Fruit fly (Drosophila melanogaster) whole organism, embryonic: Measurements from ENCODE around the gene Sry-alpha.

Source experiments
- Atf-2 ChIP-seq: fragments of 200-800 bp; sonication (Bioruptor generic); optimal IDR thresholded peaks from 2 replicates; lab custom pipeline; 2016; ENCODE audit warnings: missing biosample characterization, missing genetic modification characterization
- CG10267 ChIP-seq: fragments of 200-800 bp; sonication (Bioruptor generic); optimal IDR thresholded peaks from 2 replicates; lab custom pipeline; 2018; ENCODE audit warnings: missing biosample characterization, mild to moderate bottlenecking, missing genetic modification characterization, moderate library complexity
- CG10462 ChIP-seq: fragments of 200-800 bp; sonication (Bioruptor generic); optimal IDR thresholded peaks from 2 replicates; lab custom pipeline; 2016; ENCODE audit warnings: missing biosample characterization, missing genetic modification characterization
- CG11398 ChIP-seq: fragments of 200-800 bp; sonication (Bioruptor generic); optimal IDR thresholded peaks from 2 replicates; lab custom pipeline; 2016; ENCODE audit warnings: missing biosample characterization, missing genetic modification characterization
- CG11723 ChIP-seq: fragments of 200-800 bp; sonication (Bioruptor generic); optimal IDR thresholded peaks from 2 replicates; lab custom pipeline; 2017; ENCODE audit warnings: missing biosample characterization, mild to moderate bottlenecking, missing genetic modification characterization
- CG14014 ChIP-seq: fragments of 200-800 bp; sonication (Bioruptor generic); IDR thresholded peaks from 2 replicates; pipeline ENCODE4 v1.3.6; 2022; ENCODE audit warnings: missing biosample characterization, missing genetic modification characterization
- CG14860 ChIP-seq: fragments of 200-800 bp; sonication (Bioruptor generic); IDR thresholded peaks from 3 replicates; pipeline ENCODE4 v1.3.6; 2022; ENCODE audit warnings: missing biosample characterization, missing genetic modification characterization; ENCODE audit not compliant: partially characterized antibody
- CG17385 ChIP-seq: fragments of 200-800 bp; sonication (Bioruptor generic); optimal IDR thresholded peaks from 3 replicates; lab custom pipeline; 2018; ENCODE audit warnings: missing biosample characterization, mild to moderate bottlenecking, missing genetic modification characterization
- CG17912 ChIP-seq: fragments of 200-800 bp; sonication (Bioruptor generic); optimal IDR thresholded peaks from 2 replicates; lab custom pipeline; 2018; ENCODE audit warnings: missing biosample characterization, mild to moderate bottlenecking, missing genetic modification characterization
- CG1792 ChIP-seq: fragments of 200-800 bp; sonication (Bioruptor generic); optimal IDR thresholded peaks from 2 replicates; lab custom pipeline; 2016; ENCODE audit warnings: missing biosample characterization, missing genetic modification characterization
- CG2199 ChIP-seq: fragments of 200-800 bp; sonication (Bioruptor generic); IDR thresholded peaks from 3 replicates; pipeline ENCODE4 v1.3.6; 2022; ENCODE audit warnings: missing biosample characterization, missing genetic modification characterization
- CG2202 ChIP-seq: fragments of 200-800 bp; sonication (Bioruptor generic); optimal IDR thresholded peaks from 2 replicates; lab custom pipeline; 2018; ENCODE audit warnings: missing biosample characterization, mild to moderate bottlenecking, missing genetic modification characterization
- CG31388 ChIP-seq: fragments of 200-800 bp; sonication (Bioruptor generic); optimal IDR thresholded peaks from 2 replicates; lab custom pipeline; 2016; ENCODE audit warnings: missing biosample characterization, missing genetic modification characterization
- CG32767 ChIP-seq: fragments of 200-800 bp; sonication (Bioruptor generic); IDR thresholded peaks from 2 replicates; pipeline ENCODE4 v1.3.6; 2022; ENCODE audit warnings: missing biosample characterization, missing genetic modification characterization
- CG3726 ChIP-seq: fragments of 200-800 bp; sonication (Bioruptor generic); IDR thresholded peaks from 3 replicates; pipeline ENCODE4, ENCODE4 v1.3.6; 2022; ENCODE audit warnings: missing biosample characterization, missing genetic modification characterization
- CG4282 ChIP-seq: fragments of 200-800 bp; sonication (Bioruptor generic); optimal IDR thresholded peaks from 2 replicates; lab custom pipeline; 2016; ENCODE audit warnings: missing biosample characterization, missing genetic modification characterization
- CG6683 ChIP-seq: fragments of 200-800 bp; sonication (Bioruptor generic); optimal IDR thresholded peaks from 2 replicates; lab custom pipeline; 2017; ENCODE audit warnings: missing biosample characterization, mild to moderate bottlenecking, missing genetic modification characterization, missing genetic modification reagents
- CG6854 ChIP-seq: fragments of 200-800 bp; sonication (Bioruptor generic); optimal IDR thresholded peaks from 3 replicates; lab custom pipeline; 2017; ENCODE audit warnings: missing biosample characterization, mild to moderate bottlenecking, missing genetic modification characterization
- CG8359 ChIP-seq: fragments of 200-800 bp; sonication (Bioruptor generic); optimal IDR thresholded peaks from 2 replicates; lab custom pipeline; 2017; ENCODE audit warnings: missing biosample characterization, mild to moderate bottlenecking, missing genetic modification characterization, borderline replicate concordance
- Doc2 ChIP-seq: fragments of 200-800 bp; sonication (Bioruptor generic); IDR thresholded peaks from 2 replicates; pipeline ENCODE4 v1.3.6; 2022; ENCODE audit warnings: missing biosample characterization, missing genetic modification characterization
- Elba2 ChIP-seq: fragments of 200-800 bp; sonication (Bioruptor generic); optimal IDR thresholded peaks from 3 replicates; lab custom pipeline; 2016; ENCODE audit warnings: missing biosample characterization, missing genetic modification characterization
- Hsf ChIP-seq: fragments of 200-800 bp; sonication (Bioruptor generic); optimal IDR thresholded peaks from 3 replicates; lab custom pipeline; 2016; ENCODE audit warnings: missing biosample characterization, missing genetic modification characterization
- Max ChIP-seq: fragments of 200-800 bp; sonication (Bioruptor generic); optimal IDR thresholded peaks from 2 replicates; lab custom pipeline; 2016; ENCODE audit warnings: missing biosample characterization, mild to moderate bottlenecking, missing genetic modification characterization
- Meics ChIP-seq: fragments of 200-800 bp; sonication (Bioruptor generic); optimal IDR thresholded peaks from 2 replicates; lab custom pipeline; 2017; ENCODE audit warnings: missing biosample characterization, mild to moderate bottlenecking, missing genetic modification characterization
- Mes4 ChIP-seq: fragments of 200-800 bp; sonication (Bioruptor generic); optimal IDR thresholded peaks from 2 replicates; lab custom pipeline; 2016; ENCODE audit warnings: missing biosample characterization, missing genetic modification characterization
- NC2α ChIP-seq: fragments of 200-800 bp; sonication (Bioruptor generic); optimal IDR thresholded peaks from 2 replicates; lab custom pipeline; 2016; ENCODE audit warnings: missing biosample characterization, missing genetic modification characterization
- Sry-δ ChIP-seq: fragments of 200-800 bp; sonication (Bioruptor generic); optimal IDR thresholded peaks from 2 replicates; lab custom pipeline; 2016; ENCODE audit warnings: missing biosample characterization, missing genetic modification characterization
- ap ChIP-seq: fragments of 200-800 bp; sonication (Bioruptor generic); IDR thresholded peaks from 2 replicates; pipeline ENCODE4 v1.3.6; 2022; ENCODE audit warnings: missing biosample characterization, missing genetic modification characterization
- cg ChIP-seq: fragments of 200-800 bp; sonication (Bioruptor generic); optimal IDR thresholded peaks from 3 replicates; lab custom pipeline; 2019; ENCODE audit warnings: missing biosample characterization, mild to moderate bottlenecking, missing genetic modification characterization, moderate library complexity
- corto ChIP-seq: fragments of 200-800 bp; sonication (Bioruptor generic); optimal IDR thresholded peaks from 2 replicates; lab custom pipeline; 2016; ENCODE audit warnings: missing biosample characterization, mild to moderate bottlenecking, missing genetic modification characterization, moderate library complexity
- dpn ChIP-seq, 2 experiments: fragments of 200-800 bp; sonication (Bioruptor generic); optimal IDR thresholded peaks; 3 replicates each; lab custom pipeline; 2016; ENCODE audit warnings: missing biosample characterization in 2 of 2, missing genetic modification characterization in 2 of 2
- gsb ChIP-seq: fragments of 200-800 bp; sonication (Bioruptor generic); IDR thresholded peaks from 2 replicates; pipeline ENCODE4 v1.3.6; 2022; ENCODE audit warnings: missing biosample characterization, missing genetic modification characterization
- ham ChIP-seq: fragments of 200-800 bp; sonication (Bioruptor generic); IDR thresholded peaks from 2 replicates; pipeline ENCODE4 v1.3.6; 2022; ENCODE audit warnings: missing biosample characterization, missing genetic modification characterization
- hb ChIP-seq: fragments of 200-800 bp; sonication (Bioruptor generic); IDR thresholded peaks from 3 replicates; pipeline ENCODE4 v1.3.6; 2022; ENCODE audit warnings: missing biosample characterization, missing genetic modification characterization; ENCODE audit not compliant: partially characterized antibody
- her ChIP-seq: fragments of 200-800 bp; sonication (Bioruptor generic); optimal IDR thresholded peaks from 2 replicates; lab custom pipeline; 2016; ENCODE audit warnings: missing biosample characterization, missing genetic modification characterization
- hkb ChIP-seq, 2 experiments: fragments of 200-800 bp in 1 of 2; fragments of >200 bp in 1 of 2; sonication (Bioruptor generic) in 1 of 2; IDR thresholded peaks in 1 of 2; optimal IDR thresholded peaks in 1 of 2; 2 replicates each; pipeline versions ENCODE4 v1.3.6 to Lab custom; 2017 to 2022; ENCODE audit warnings: missing biosample characterization in 1 of 2, missing genetic modification characterization in 1 of 2
- ind ChIP-seq: fragments of 200-800 bp; sonication (Bioruptor generic); optimal IDR thresholded peaks from 3 replicates; lab custom pipeline; 2016; ENCODE audit warnings: missing biosample characterization, missing genetic modification characterization
- kni ChIP-seq: fragments of 200-800 bp; sonication (Bioruptor generic); optimal IDR thresholded peaks from 3 replicates; lab custom pipeline; 2017; ENCODE audit warnings: mild to moderate bottlenecking, missing biosample characterization, missing genetic modification reagents, missing genetic modification characterization
- mam ChIP-seq: fragments of 200-800 bp; sonication (Bioruptor generic); optimal IDR thresholded peaks from 3 replicates; lab custom pipeline; 2016; ENCODE audit warnings: missing biosample characterization, missing genetic modification characterization
- nmo ChIP-seq: fragments of 200-800 bp; sonication (Bioruptor generic); optimal IDR thresholded peaks from 2 replicates; lab custom pipeline; 2018; ENCODE audit warnings: missing biosample characterization, mild to moderate bottlenecking, missing genetic modification characterization, moderate library complexity
- odd ChIP-seq: fragments of 200-800 bp; sonication (Bioruptor generic); optimal IDR thresholded peaks from 2 replicates; lab custom pipeline; 2017; ENCODE audit warnings: missing biosample characterization, mild to moderate bottlenecking, missing genetic modification characterization
- p53 ChIP-seq: fragments of 200-800 bp; sonication (Bioruptor generic); optimal IDR thresholded peaks from 2 replicates; lab custom pipeline; 2016; ENCODE audit warnings: missing biosample characterization, missing genetic modification characterization
- pb ChIP-seq: fragments of 200-800 bp; sonication (Bioruptor generic); optimal IDR thresholded peaks from 3 replicates; lab custom pipeline; 2016; ENCODE audit warnings: missing biosample characterization, missing genetic modification characterization
- scrt ChIP-seq: fragments of 200-800 bp; sonication (Bioruptor generic); optimal IDR thresholded peaks from 2 replicates; lab custom pipeline; 2018; ENCODE audit warnings: missing biosample characterization, mild to moderate bottlenecking, missing genetic modification characterization, moderate library complexity
- shn ChIP-seq: fragments of 200-800 bp; sonication (Bioruptor generic); optimal IDR thresholded peaks from 3 replicates; lab custom pipeline; 2016; ENCODE audit warnings: missing biosample characterization, missing genetic modification characterization
- ssp ChIP-seq: fragments of 200-800 bp; sonication (Bioruptor generic); IDR thresholded peaks from 2 replicates; pipeline ENCODE4 v1.3.6; 2022; ENCODE audit warnings: missing biosample characterization, missing genetic modification characterization
- stwl ChIP-seq: fragments of 200-800 bp; sonication (Bioruptor generic); optimal IDR thresholded peaks from 3 replicates; lab custom pipeline; 2018; ENCODE audit warnings: missing biosample characterization, mild to moderate bottlenecking, missing genetic modification characterization, moderate library complexity
- tap ChIP-seq: fragments of 200-800 bp; optimal IDR thresholded peaks from 3 replicates; lab custom pipeline; 2019; ENCODE audit warnings: missing biosample characterization, mild to moderate bottlenecking, missing genetic modification characterization, moderate library complexity
- twi ChIP-seq: fragments of 200-800 bp; optimal IDR thresholded peaks from 2 replicates; lab custom pipeline; 2019; ENCODE audit warnings: missing biosample characterization, mild to moderate bottlenecking, missing genetic modification characterization, moderate library complexity
- zen ChIP-seq: fragments of 200-800 bp; sonication (Bioruptor generic); optimal IDR thresholded peaks from 3 replicates; lab custom pipeline; 2018; ENCODE audit warnings: missing biosample characterization, mild to moderate bottlenecking, missing genetic modification characterization, moderate library complexity
- zfh2 ChIP-seq: fragments of 200-800 bp; sonication (Bioruptor generic); optimal IDR thresholded peaks from 2 replicates; lab custom pipeline; 2016; ENCODE audit warnings: missing biosample characterization, missing genetic modification characterization

Gene Sry-alpha

dm6 chr3R:30092700-30093044 lies 53.2 kb downstream of the Sry-alpha start:
- TF ChIP-seq Hsf: peak; percentile 88
- TF ChIP-seq CG4282 (GFP tag; lab: Kevin White, UChicago): peak; percentile 67
- peak; percentile 81 for TF ChIP-seq CG32767 (GFP tag; lab: Robert Waterston, UW)
- peak; percentile 87 for TF ChIP-seq ind (GFP tag; lab: Kevin White, UChicago)
- TF ChIP-seq Max (GFP tag; lab: Kevin White, UChicago): peak; percentile 73
- TF ChIP-seq tap: peak; percentile 84
- peak; percentile 89 for TF ChIP-seq CG14014 (GFP tag; lab: Robert Waterston, UW)
- TF ChIP-seq Sry-δ (GFP tag; lab: Kevin White, UChicago): peak; percentile 49
- TF ChIP-seq p53 (GFP tag; lab: Kevin White, UChicago): peak; percentile 26
- TF ChIP-seq cg (GFP tag; lab: Kevin White, UChicago): no peak
- TF ChIP-seq CG10462 (GFP tag; lab: Kevin White, UChicago): peak; percentile 46
- TF ChIP-seq CG11398: peak; percentile 73
- peak; percentile 78 for TF ChIP-seq ap
- no peak for TF ChIP-seq Elba2
- peak; percentile 78 for TF ChIP-seq scrt
- TF ChIP-seq CG10267 (tag; lab: Kevin White, UChicago): peak; percentile 78
- TF ChIP-seq hkb (optimal IDR thresholded peaks at IDR 0.05; lab: Kevin White, UChicago): no peak
- peak; percentile 92 for TF ChIP-seq hkb (GFP tag; IDR thresholded peaks at IDR 0.05; lab: Robert Waterston, UW)
- peak; percentile 86 for TF ChIP-seq pb (GFP tag; lab: Kevin White, UChicago)
- TF ChIP-seq dpn (GFP tag; optimal IDR thresholded peaks at IDR 0.05; lab: Kevin White, UChicago): peak; percentile 87 to 88
- TF ChIP-seq Atf-2 (GFP tag; lab: Kevin White, UChicago): peak; percentile 86
- peak; percentile 84 for TF ChIP-seq CG17385 (GFP tag; lab: Kevin White, UChicago)
- peak; percentile 59 for TF ChIP-seq CG2202 (tag; lab: Kevin White, UChicago)
- peak; percentile 80; the same call in 1 of the 2 replicates for TF ChIP-seq ham
- TF ChIP-seq odd: peak; percentile 68
- TF ChIP-seq CG3726 (GFP tag; lab: Robert Waterston, UW): peak; percentile 75; the same call in 2 of the 3 replicates
- TF ChIP-seq kni (GFP tag; lab: Kevin White, UChicago): peak; percentile 36
- TF ChIP-seq CG1792 (GFP tag; lab: Kevin White, UChicago): peak; percentile 70
- peak; percentile 69 for TF ChIP-seq CG6854 (GFP tag; lab: Kevin White, UChicago)
- TF ChIP-seq twi (tag; lab: Kevin White, UChicago): peak; percentile 61
- TF ChIP-seq Mes4 (GFP tag; lab: Kevin White, UChicago): peak; percentile 74
- no peak for TF ChIP-seq stwl (tag; lab: Kevin White, UChicago)
- no peak for TF ChIP-seq hb (GFP tag; lab: Robert Waterston, UW)
- TF ChIP-seq Doc2 (GFP tag; lab: Robert Waterston, UW): peak; percentile 62
- peak; percentile 67 for TF ChIP-seq zen (tag; lab: Kevin White, UChicago)
- TF ChIP-seq CG2199 (GFP tag; lab: Robert Waterston, UW): peak; percentile 73; the same call in 1 of the 3 replicates
- TF ChIP-seq mam (GFP tag; lab: Kevin White, UChicago): peak; percentile 89
- peak; percentile 2 for TF ChIP-seq CG11723 (GFP tag; lab: Kevin White, UChicago)
- peak; percentile 85 for TF ChIP-seq her (GFP tag; lab: Kevin White, UChicago)
- peak; percentile 62 for TF ChIP-seq CG6683
- peak; percentile 89 for TF ChIP-seq Meics (GFP tag; lab: Kevin White, UChicago)
- TF ChIP-seq CG17912: peak; percentile 10
- peak; percentile 80 for TF ChIP-seq gsb (GFP tag; lab: Robert Waterston, UW)
- no peak for TF ChIP-seq CG14860 (GFP tag; lab: Robert Waterston, UW)
- peak; percentile 67 for TF ChIP-seq shn (GFP tag; lab: Kevin White, UChicago)
- peak; percentile 39 for TF ChIP-seq CG8359 (GFP tag; lab: Kevin White, UChicago)
- peak; percentile 80 for TF ChIP-seq nmo
- TF ChIP-seq zfh2 (GFP tag; lab: Kevin White, UChicago): peak; percentile 84
- TF ChIP-seq NC2α (GFP tag; lab: Kevin White, UChicago): peak; percentile 55
- peak; percentile 76 for TF ChIP-seq ssp
- no peak for TF ChIP-seq corto (GFP tag; lab: Kevin White, UChicago)
- peak; percentile 62 for TF ChIP-seq CG31388 (GFP tag; lab: Kevin White, UChicago)
